Worm (Caenorhabditis elegans) whole organism, L4 larva: Measurements from ENCODE around the gene R04D3.3.

ENCODE experiments used
- T20F7.1 ChIP-seq: fragments of 200-800 bp; sonication (Bioruptor generic); optimal IDR thresholded peaks from 2 replicates; lab custom pipeline; 2018; ENCODE audit warnings: mild to moderate bottlenecking, missing genetic modification characterization, missing compliant biosample characterization
- aha-1 ChIP-seq: fragments of 150-350 bp; peaks from one replicate; lab custom pipeline; 2014; ENCODE audit warnings: missing biosample characterization, missing genetic modification characterization
- ama-1 ChIP-seq: fragments of 150-350 bp; optimal IDR thresholded peaks from 2 replicates; lab custom pipeline; 2014; ENCODE audit warnings: inconsistent platforms, mixed read lengths
- ces-1 ChIP-seq: fragments of 150-350 bp; sonication (generic microtip); optimal IDR thresholded peaks from 4 replicates; lab custom pipeline; 2014; ENCODE audit warnings: missing biosample characterization, missing genetic modification reagents, missing genetic modification characterization
- cey-2 ChIP-seq: sonication (generic microtip); optimal IDR thresholded peaks from 3 replicates; lab custom pipeline; 2017; ENCODE audit warnings: missing genetic modification characterization, mild to moderate bottlenecking, missing compliant biosample characterization, antibody characterized with exemption, borderline replicate concordance; ENCODE audit not compliant: insufficient read depth
- daf-16 ChIP-seq, 3 experiments: sonication (generic microtip); optimal IDR thresholded peaks; 2 replicates each; lab custom pipeline; 2016 to 2017; ENCODE audit warnings: missing genetic modification characterization in 3 of 3, missing genetic modification reagents in 3 of 3, mild to moderate bottlenecking in 2 of 3, missing compliant biosample characterization in 2 of 3, missing biosample characterization in 1 of 3, moderate library complexity in 1 of 3
- dmd-6 ChIP-seq: fragments of 200-800 bp; sonication (Bioruptor generic); IDR thresholded peaks from 2 replicates; pipeline ENCODE4 v1.3.6; 2022; ENCODE audit warnings: missing genetic modification reagents, missing genetic modification characterization, missing compliant biosample characterization
- dmd-9 ChIP-seq: fragments of 200-800 bp; sonication (Bioruptor generic); IDR thresholded peaks from 2 replicates; pipeline ENCODE4 v1.3.6; 2022; ENCODE audit warnings: missing genetic modification reagents, missing genetic modification characterization, missing compliant biosample characterization
- dpl-1 ChIP-seq: fragments of 150-350 bp; optimal IDR thresholded peaks from 2 replicates; lab custom pipeline; 2014; ENCODE audit warnings: missing biosample characterization, missing genetic modification reagents, missing genetic modification characterization
- dve-1 ChIP-seq: sonication (generic microtip); optimal IDR thresholded peaks from 2 replicates; lab custom pipeline; 2017; ENCODE audit warnings: antibody characterized with exemption, mild to moderate bottlenecking, missing genetic modification characterization, missing compliant biosample characterization; ENCODE audit not compliant: insufficient read depth
- hlh-11 ChIP-seq: fragments of 200-800 bp; sonication (Bioruptor generic); optimal IDR thresholded peaks from 2 replicates; lab custom pipeline; 2018; ENCODE audit warnings: mild to moderate bottlenecking, missing genetic modification characterization, missing compliant biosample characterization
- hlh-30 ChIP-seq: sonication (generic microtip); optimal IDR thresholded peaks from 2 replicates; lab custom pipeline; 2017; ENCODE audit warnings: antibody characterized with exemption, mild to moderate bottlenecking, missing genetic modification characterization, missing compliant biosample characterization; ENCODE audit not compliant: insufficient read depth
- hmg-1.1 ChIP-seq: fragments of 200-800 bp; sonication (Bioruptor generic); IDR thresholded peaks from 2 replicates; pipeline ENCODE4 v1.3.6; 2022; ENCODE audit warnings: missing genetic modification reagents, missing genetic modification characterization, missing compliant biosample characterization
- lin-1 ChIP-seq: fragments of 200-800 bp; sonication (Bioruptor generic); IDR thresholded peaks from 2 replicates; pipeline ENCODE4 v1.3.6; 2022; ENCODE audit warnings: missing genetic modification reagents, missing genetic modification characterization, missing compliant biosample characterization
- lin-39 ChIP-seq: fragments of 150-350 bp; optimal IDR thresholded peaks from 2 replicates; lab custom pipeline; 2014; ENCODE audit warnings: missing biosample characterization, missing genetic modification reagents, missing genetic modification characterization
- madf-5 ChIP-seq, 2 experiments: fragments of 200-800 bp; sonication (Bioruptor generic); IDR thresholded peaks; 2 replicates each; pipeline ENCODE4 v1.3.6; 2022; ENCODE audit warnings: missing compliant biosample characterization in 2 of 2, missing genetic modification characterization in 2 of 2
- madf-9 ChIP-seq: fragments of 200-800 bp; sonication (Bioruptor generic); conservative IDR thresholded peaks from 2 replicates; pipeline ENCODE4 v1.3.6; 2022; ENCODE audit warnings: missing genetic modification reagents, missing genetic modification characterization, missing compliant biosample characterization
- mdl-1 ChIP-seq, 2 experiments: fragments of 150-350 bp in 1 of 2; sonication (generic microtip) in 1 of 2; optimal IDR thresholded peaks; 2 replicates each; lab custom pipeline; 2014 to 2017; ENCODE audit warnings: missing biosample characterization in 2 of 2, missing genetic modification characterization in 2 of 2
- mep-1 ChIP-seq: fragments of 150-350 bp; sonication (generic microtip); optimal IDR thresholded peaks from 3 replicates; lab custom pipeline; 2014; ENCODE audit warnings: missing biosample characterization, missing genetic modification characterization
- mxl-3 ChIP-seq: fragments of 200-800 bp; sonication (Bioruptor generic); optimal IDR thresholded peaks from 2 replicates; lab custom pipeline; 2018; ENCODE audit warnings: mild to moderate bottlenecking, missing genetic modification characterization, missing compliant biosample characterization
- nhr-25 ChIP-seq: sonication (generic microtip); optimal IDR thresholded peaks from 2 replicates; lab custom pipeline; 2017; ENCODE audit warnings: missing genetic modification characterization, mild to moderate bottlenecking, missing compliant biosample characterization, antibody characterized with exemption, moderate library complexity, borderline replicate concordance; ENCODE audit not compliant: insufficient read depth
- nhr-28 ChIP-seq: fragments of 150-350 bp; optimal IDR thresholded peaks from 2 replicates; lab custom pipeline; 2014; ENCODE audit warnings: missing biosample characterization, missing genetic modification characterization
- nhr-77 ChIP-seq: fragments of 150-350 bp; optimal IDR thresholded peaks from 2 replicates; lab custom pipeline; 2014; ENCODE audit warnings: missing biosample characterization, missing genetic modification characterization
- set-16 ChIP-seq: fragments of 200-800 bp; sonication (Bioruptor generic); IDR thresholded peaks from 2 replicates; pipeline ENCODE4 v1.3.6; 2022; ENCODE audit warnings: missing genetic modification reagents, missing genetic modification characterization, missing compliant biosample characterization
- skn-1 ChIP-seq: fragments of 150-350 bp; optimal IDR thresholded peaks from 2 replicates; lab custom pipeline; 2014; ENCODE audit warnings: missing biosample characterization, missing genetic modification characterization
- spr-3 ChIP-seq: fragments of 200-800 bp; sonication (Bioruptor generic); optimal IDR thresholded peaks from 2 replicates; lab custom pipeline; 2018; ENCODE audit warnings: mild to moderate bottlenecking, missing genetic modification characterization, missing compliant biosample characterization
- unc-62 ChIP-seq, 3 experiments: fragments of 150-350 bp in 1 of 3; sonication (generic microtip); optimal IDR thresholded peaks in 2 of 3; peaks in 1 of 3; 1 replicate in 1 of 3; 2 replicates in 2 of 3; lab custom pipeline; 2014 to 2017; ENCODE audit warnings: missing biosample characterization in 3 of 3, missing genetic modification characterization in 3 of 3, missing genetic modification reagents in 3 of 3, missing genotype in 1 of 3
- vab-7 ChIP-seq: fragments of 200-800 bp; sonication (Bioruptor generic); IDR thresholded peaks from 2 replicates; pipeline ENCODE4 v1.3.6; 2022; ENCODE audit warnings: missing genetic modification reagents, missing genetic modification characterization, missing compliant biosample characterization
- ztf-7 ChIP-seq: fragments of 150-350 bp; optimal IDR thresholded peaks from 2 replicates; lab custom pipeline; 2014; ENCODE audit warnings: missing biosample characterization, missing genetic modification characterization

The R04D3.3 gene

ce11 chrX:13249102-13249501 lies 41.3 kb downstream of the R04D3.3 start:
- TF ChIP-seq cey-2 (tag; lab: Kevin White, UChicago) (no peak), aha-1 (tag; lab: Kevin White, UChicago) (peak; percentile 23), hmg-1.1 (GFP tag; lab: Robert Waterston, UW) (no peak), ama-1 (lab: Kevin White, UChicago) (no peak), vab-7 (GFP tag; lab: Robert Waterston, UW) (no peak), unc-62 (GFP tag; optimal IDR thresholded peaks at IDR 0.05 in 1 of 2; lab: Kevin White, UChicago) (peak in 1 of 2 experiments; percentile 97), unc-62 (tag; optimal IDR thresholded peaks at IDR 0.05; lab: Kevin White, UChicago) (no peak), nhr-25 (no peak), spr-3 (GFP tag; lab: Kevin White, UChicago) (no peak), madf-9 (GFP tag; lab: Robert Waterston, UW) (no peak), mxl-3 (GFP tag; lab: Kevin White, UChicago) (peak; percentile 15), dmd-9 (GFP tag; lab: Robert Waterston, UW) (no peak)

ce11 chrX:13248265-13248664 lies 42.2 kb downstream of the R04D3.3 start, which contains the start of gene K08H2.7:
K08H2.7 (minus strand) TSS chrX:13248437.
- peak; percentile 11 for TF ChIP-seq aha-1 (tag; lab: Kevin White, UChicago)
- no peak for TF ChIP-seq set-16 (GFP tag; lab: Robert Waterston, UW)
- TF ChIP-seq dpl-1 (GFP tag; lab: Kevin White, UChicago): no peak
- no peak for TF ChIP-seq mep-1 (tag; lab: Kevin White, UChicago)
- TF ChIP-seq lin-1 (GFP tag; lab: Robert Waterston, UW): no peak

ce11 chrX:13247614-13248013 lies 42.8 kb downstream of the R04D3.3 start:
- TF ChIP-seq nhr-28 (tag; lab: Kevin White, UChicago) (peak; percentile 52), ztf-7 (tag; lab: Kevin White, UChicago) (no peak), set-16 (GFP tag; lab: Robert Waterston, UW) (no peak), hlh-30 (peak; percentile 39), skn-1 (tag; lab: Kevin White, UChicago) (no peak), dve-1 (tag; lab: Kevin White, UChicago) (peak; percentile 61), nhr-77 (tag; lab: Kevin White, UChicago) (peak; percentile 1), hlh-11 (tag; lab: Kevin White, UChicago) (peak; percentile 54), madf-5 (GFP tag; IDR thresholded peaks at IDR 0.05; lab: Robert Waterston, UW) (no peak), dmd-6 (GFP tag; lab: Robert Waterston, UW) (peak; percentile 74), daf-16 (GFP tag; optimal IDR thresholded peaks at IDR 0.05; lab: Kevin White, UChicago) (no peak), daf-16 (tag; optimal IDR thresholded peaks at IDR 0.05; lab: Kevin White, UChicago) (peak; percentile 74)

- TF ChIP-seq dmd-6 (GFP tag; lab: Robert Waterston, UW) (peak; percentile 52), lin-39 (no peak), T20F7.1 (GFP tag; lab: Kevin White, UChicago) (peak; percentile 29), hlh-11 (tag; lab: Kevin White, UChicago) (peak; percentile 33), nhr-28 (tag; lab: Kevin White, UChicago) (peak; percentile 82), ces-1 (GFP tag; lab: Kevin White, UChicago) (peak; percentile 85), dpl-1 (GFP tag; lab: Kevin White, UChicago) (no peak), hlh-30 (peak; percentile 71), dve-1 (tag; lab: Kevin White, UChicago) (peak; percentile 67), mdl-1 (tag; optimal IDR thresholded peaks at IDR 0.05; lab: Kevin White, UChicago) (peak in 1 of 2 experiments; percentile 45), unc-62 (GFP tag; optimal IDR thresholded peaks at IDR 0.05 in 1 of 2; lab: Kevin White, UChicago) (peak in 1 of 2 experiments; percentile 3), unc-62 (tag; optimal IDR thresholded peaks at IDR 0.05; lab: Kevin White, UChicago) (no peak)
- TF ChIP-seq, all 104 proteins: peak for 9
These were observed 43.6 kb downstream of the R04D3.3 start for ce11 chrX:13246668-13247358.
